Worm (Caenorhabditis elegans) whole organism, L2 larva: ENCODE data around the gene msp-113.
"Not testable (repeated sequence)": the region's sequence is repeated elsewhere in the genome, so short reads cannot be mapped to it uniquely, and the experiment has no call there.

ENCODE experiments used
- aly-2 ChIP-seq: fragments of 150-350 bp; optimal IDR thresholded peaks from 2 replicates; lab custom pipeline; 2014; ENCODE audit warnings: missing biosample characterization, missing genetic modification characterization
- ama-1 ChIP-seq: fragments of 150-350 bp; optimal IDR thresholded peaks from 2 replicates; lab custom pipeline; 2018; ENCODE audit warnings: inconsistent platforms
- elt-1 ChIP-seq: fragments of 150-350 bp; optimal IDR thresholded peaks from 2 replicates; lab custom pipeline; 2014; ENCODE audit warnings: missing biosample characterization, missing genetic modification characterization
- elt-3 ChIP-seq: sonication (generic microtip); optimal IDR thresholded peaks from 2 replicates; lab custom pipeline; 2017; ENCODE audit warnings: missing biosample characterization, missing genetic modification characterization
- lin-39 ChIP-seq: fragments of 150-350 bp; optimal IDR thresholded peaks from 2 replicates; lab custom pipeline; 2014; ENCODE audit warnings: missing biosample characterization, missing genetic modification reagents, missing genetic modification characterization
- peb-1 ChIP-seq: fragments of 150-350 bp; optimal IDR thresholded peaks from 2 replicates; lab custom pipeline; 2014; ENCODE audit warnings: missing biosample characterization, missing genetic modification characterization
- skn-1 ChIP-seq: sonication (generic microtip); optimal IDR thresholded peaks from 2 replicates; lab custom pipeline; 2017; ENCODE audit warnings: missing biosample characterization, missing genetic modification characterization
- ztf-11 ChIP-seq: sonication (generic microtip); optimal IDR thresholded peaks from 2 replicates; lab custom pipeline; 2017; ENCODE audit warnings: missing biosample characterization, missing genetic modification characterization

- not testable (repeated sequence) for TF ChIP-seq ama-1 (lab: Kevin White, UChicago); skn-1; elt-3; ztf-11 (tag; lab: Kevin White, UChicago); peb-1 (tag; lab: Kevin White, UChicago); lin-39; aly-2 (tag; lab: Kevin White, UChicago); elt-1
These were observed 43.1 kb upstream of the msp-113 start, which contains the start of gene F36H12.10 for ce11 chrIV:5254678-5255077.
